Worm (Caenorhabditis elegans): ENCODE results near the gene F26F2.1.

Gene F26F2.1

ce11 chrV:20545742-20546141 is 16.0 kb downstream of the F26F2.1 start:
- no peak for TF ChIP-seq R02D3.7 (tag; optimal IDR thresholded peaks at IDR 0.05)
- TF ChIP-seq ceh-82 (tag; optimal IDR thresholded peaks at IDR 0.05): no peak
- no peak for TF ChIP-seq fkh-2 (tag; optimal IDR thresholded peaks at IDR 0.05)
- TF ChIP-seq nhr-67 (tag; optimal IDR thresholded peaks at IDR 0.05): no peak
- TF ChIP-seq zag-1 (tag; optimal IDR thresholded peaks at IDR 0.05): no peak
- TF ChIP-seq ceh-16 (tag; optimal IDR thresholded peaks at IDR 0.05): no peak
- peak; percentile 71 for TF ChIP-seq pqm-1 (tag; optimal IDR thresholded peaks at IDR 0.05)
- TF ChIP-seq unc-39 (tag; optimal IDR thresholded peaks at IDR 0.05): no peak
- no peak for TF ChIP-seq tbx-2 (tag; optimal IDR thresholded peaks at IDR 0.05)
- TF ChIP-seq elt-2 (tag; optimal IDR thresholded peaks at IDR 0.05): peak; percentile 41
- no peak for TF ChIP-seq nhr-12 (tag; optimal IDR thresholded peaks at IDR 0.05)
- TF ChIP-seq nfya-1 (tag; optimal IDR thresholded peaks at IDR 0.05; ENCODE audit: insufficient read depth): no peak
- no peak for TF ChIP-seq unc-62 (GFP tag; optimal IDR thresholded peaks at IDR 0.05)
- no peak for TF ChIP-seq nhr-28 (tag; optimal IDR thresholded peaks at IDR 0.05)
- TF ChIP-seq jun-1 (tag; optimal IDR thresholded peaks at IDR 0.05): no peak
- TF ChIP-seq pha-4 (tag; optimal IDR thresholded peaks at IDR 0.05): peak; percentile 53
- TF ChIP-seq nhr-77 (tag; optimal IDR thresholded peaks at IDR 0.05): no peak
- no peak for TF ChIP-seq nhr-237 (tag; optimal IDR thresholded peaks at IDR 0.05)
- TF ChIP-seq egl-5 (tag; optimal IDR thresholded peaks at IDR 0.05): no peak
- no peak for TF ChIP-seq nhr-43 (tag; optimal IDR thresholded peaks at IDR 0.05; ENCODE audit: poor library complexity, severe bottlenecking)
- no peak for TF ChIP-seq egl-27 (tag; optimal IDR thresholded peaks at IDR 0.05)
- no peak for TF ChIP-seq nhr-76 (tag; optimal IDR thresholded peaks at IDR 0.05)

ce11 chrV:20544610-20545009 is 17.1 kb downstream of the F26F2.1 start:
- TF ChIP-seq nhr-11 (tag; optimal IDR thresholded peaks at IDR 0.05): no peak
- peak; percentile 16 for TF ChIP-seq pha-4 (tag; optimal IDR thresholded peaks at IDR 0.05)
- TF ChIP-seq elt-2 (tag; optimal IDR thresholded peaks at IDR 0.05): peak; percentile 13

- TF ChIP-seq mdl-1 (tag; optimal IDR thresholded peaks at IDR 0.05) (no peak), snpc-4 (tag; optimal IDR thresholded peaks at IDR 0.05) (no peak), nhr-12 (tag; optimal IDR thresholded peaks at IDR 0.05) (no peak), mml-1 (tag; optimal IDR thresholded peaks at IDR 0.05) (no peak), daf-12 (tag; optimal IDR thresholded peaks at IDR 0.05) (no peak), ceh-16 (tag; optimal IDR thresholded peaks at IDR 0.05) (no peak), ama-1 (optimal IDR thresholded peaks at IDR 0.05) (no peak), jun-1 (tag; optimal IDR thresholded peaks at IDR 0.05) (no peak), ceh-82 (tag; optimal IDR thresholded peaks at IDR 0.05) (no peak), pqm-1 (tag; optimal IDR thresholded peaks at IDR 0.05) (no peak), nhr-28 (tag; optimal IDR thresholded peaks at IDR 0.05) (no peak), ZK546.5 (tag; optimal IDR thresholded peaks at IDR 0.05) (no peak), zag-1 (tag; optimal IDR thresholded peaks at IDR 0.05) (no peak), nhr-43 (tag; optimal IDR thresholded peaks at IDR 0.05; ENCODE audit: poor library complexity, severe bottlenecking) (no peak), eor-1 (tag; optimal IDR thresholded peaks at IDR 0.05) (no peak), unc-39 (tag; optimal IDR thresholded peaks at IDR 0.05) (no peak)
Observed at ce11 chrV:20544092-20544491, 17.6 kb downstream of the F26F2.1 start, which contains the start of gene slc-36.3. Gene slc-36.3, minus strand, starts transcription at chrV:20544192.

ce11 chrV:20539055-20539454 is 22.6 kb downstream of the F26F2.1 start, which contains the start of gene Y38H6C.16:
Gene Y38H6C.16, minus strand, starts transcription at chrV:20539347.
- TF ChIP-seq ZK546.5 (tag; optimal IDR thresholded peaks at IDR 0.05) (no peak), jun-1 (tag; optimal IDR thresholded peaks at IDR 0.05) (no peak), daf-12 (tag; optimal IDR thresholded peaks at IDR 0.05) (no peak), nhr-28 (tag; optimal IDR thresholded peaks at IDR 0.05) (no peak), mdl-1 (tag; optimal IDR thresholded peaks at IDR 0.05) (no peak), nhr-25 (tag; optimal IDR thresholded peaks at IDR 0.05) (peak; percentile 49)

- TF ChIP-seq ceh-28 (tag; optimal IDR thresholded peaks at IDR 0.05) (no peak), elt-3 (tag; optimal IDR thresholded peaks at IDR 0.05) (no peak), nhr-28 (tag; optimal IDR thresholded peaks at IDR 0.05) (no peak), nhr-67 (tag; optimal IDR thresholded peaks at IDR 0.05) (no peak), nhr-43 (tag; optimal IDR thresholded peaks at IDR 0.05; ENCODE audit: poor library complexity, severe bottlenecking) (no peak), skn-1 (tag; optimal IDR thresholded peaks at IDR 0.05) (no peak), unc-39 (tag; optimal IDR thresholded peaks at IDR 0.05) (no peak), R02D3.7 (tag; optimal IDR thresholded peaks at IDR 0.05) (no peak), nhr-77 (tag; optimal IDR thresholded peaks at IDR 0.05) (no peak), aly-2 (tag; optimal IDR thresholded peaks at IDR 0.05) (no peak), nfya-1 (tag; optimal IDR thresholded peaks at IDR 0.05; ENCODE audit: insufficient read depth) (no peak), lin-39 (tag; optimal IDR thresholded peaks at IDR 0.05) (no peak), pqm-1 (tag; optimal IDR thresholded peaks at IDR 0.05) (no peak), ZK546.5 (tag; optimal IDR thresholded peaks at IDR 0.05) (no peak), lsy-12 (tag; optimal IDR thresholded peaks at IDR 0.05) (no peak), fkh-2 (tag; optimal IDR thresholded peaks at IDR 0.05) (no peak), sea-2 (GFP tag; optimal IDR thresholded peaks at IDR 0.05) (no peak)
Observed at ce11 chrV:20536208-20536607, 25.5 kb downstream of the F26F2.1 start, which contains the start of gene Y38H6C.15. Gene Y38H6C.15, minus strand, starts transcription at chrV:20536308.
